Worm (Caenorhabditis elegans) whole organism, late embryonic: Measurements from ENCODE around the gene sri-24.
"Not testable (repeated sequence)": the region's sequence is repeated elsewhere in the genome, so short reads cannot be mapped to it uniquely, and the experiment has no call there.

Source experiments
- C08G9.2 ChIP-seq: sonication (generic microtip); optimal IDR thresholded peaks from 2 replicates; lab custom pipeline; 2016; ENCODE audit warnings: mild to moderate bottlenecking, missing genetic modification characterization, moderate library complexity, missing compliant biosample characterization
- F13H6.1 ChIP-seq: sonication (generic microtip); optimal IDR thresholded peaks from 2 replicates; lab custom pipeline; 2016; ENCODE audit warnings: missing genetic modification characterization, missing compliant biosample characterization
- K09A11.1 ChIP-seq: sonication (generic microtip); optimal IDR thresholded peaks from 2 replicates; lab custom pipeline; 2017; ENCODE audit warnings: antibody characterized with exemption, mild to moderate bottlenecking, missing genetic modification characterization, missing compliant biosample characterization; ENCODE audit not compliant: insufficient read depth
- Y22D7AL.16 ChIP-seq: sonication (generic microtip); optimal IDR thresholded peaks from 2 replicates; lab custom pipeline; 2016; ENCODE audit warnings: missing genetic modification characterization, missing compliant biosample characterization
- ahr-1 ChIP-seq: sonication (generic microtip); optimal IDR thresholded peaks from 2 replicates; lab custom pipeline; 2016; ENCODE audit warnings: missing genetic modification characterization, missing compliant biosample characterization
- ama-1 ChIP-seq: fragments of 150-350 bp; optimal IDR thresholded peaks from 2 replicates; lab custom pipeline; 2014
- ceh-14 ChIP-seq: sonication (generic microtip); optimal IDR thresholded peaks from 2 replicates; lab custom pipeline; 2016; ENCODE audit warnings: missing genotype, missing genetic modification characterization, missing compliant biosample characterization
- ceh-22 ChIP-seq: sonication (generic microtip); optimal IDR thresholded peaks from 2 replicates; lab custom pipeline; 2017; ENCODE audit warnings: missing biosample characterization, missing genetic modification characterization
- ceh-24 ChIP-seq: sonication (generic microtip); optimal IDR thresholded peaks from 2 replicates; lab custom pipeline; 2016; ENCODE audit warnings: mild to moderate bottlenecking, missing genetic modification characterization, missing compliant biosample characterization
- ceh-30 ChIP-seq: fragments of 150-350 bp; optimal IDR thresholded peaks from 2 replicates; lab custom pipeline; 2014; ENCODE audit warnings: missing biosample characterization, missing genetic modification characterization
- ceh-6 ChIP-seq: fragments of 200-800 bp; sonication (Bioruptor generic); optimal IDR thresholded peaks from 2 replicates; lab custom pipeline; 2018; ENCODE audit warnings: mild to moderate bottlenecking, missing genetic modification characterization, missing compliant biosample characterization
- ceh-9 ChIP-seq: sonication (generic microtip); optimal IDR thresholded peaks from 2 replicates; lab custom pipeline; 2016; ENCODE audit warnings: mild to moderate bottlenecking, missing genetic modification characterization, inconsistent platforms, missing compliant biosample characterization
- che-1 ChIP-seq: sonication (generic microtip); optimal IDR thresholded peaks from 2 replicates; lab custom pipeline; 2016; ENCODE audit warnings: mild to moderate bottlenecking, missing genetic modification characterization, missing compliant biosample characterization
- dmd-4 ChIP-seq: sonication (generic microtip); optimal IDR thresholded peaks from 2 replicates; lab custom pipeline; 2016; ENCODE audit warnings: borderline replicate concordance, missing genetic modification characterization, missing compliant biosample characterization
- dve-1 ChIP-seq: sonication (generic microtip); optimal IDR thresholded peaks from 2 replicates; lab custom pipeline; 2017; ENCODE audit warnings: antibody characterized with exemption, mild to moderate bottlenecking, missing genetic modification characterization, missing compliant biosample characterization
- elt-2 ChIP-seq: sonication (generic microtip); optimal IDR thresholded peaks from 2 replicates; lab custom pipeline; 2016; ENCODE audit warnings: missing genetic modification reagents, missing genetic modification characterization, missing compliant biosample characterization
- fax-1 ChIP-seq: sonication (generic microtip); optimal IDR thresholded peaks from 2 replicates; lab custom pipeline; 2016; ENCODE audit warnings: missing genotype, missing genetic modification characterization, missing compliant biosample characterization
- fkh-10 ChIP-seq: fragments of 150-350 bp; optimal IDR thresholded peaks from 2 replicates; lab custom pipeline; 2014; ENCODE audit warnings: missing biosample characterization, missing genetic modification reagents, missing genetic modification characterization
- fkh-6 ChIP-seq: sonication (generic microtip); optimal IDR thresholded peaks from 2 replicates; lab custom pipeline; 2016; ENCODE audit warnings: missing genetic modification characterization, missing compliant biosample characterization
- gmeb-2 ChIP-seq: sonication (generic microtip); optimal IDR thresholded peaks from 2 replicates; lab custom pipeline; 2016; ENCODE audit warnings: missing genetic modification characterization, inconsistent platforms, missing compliant biosample characterization
- hlh-15 ChIP-seq: sonication (generic microtip); optimal IDR thresholded peaks from 2 replicates; lab custom pipeline; 2016; ENCODE audit warnings: missing genetic modification characterization, missing compliant biosample characterization
- hlh-6 ChIP-seq: sonication (generic microtip); optimal IDR thresholded peaks from 2 replicates; lab custom pipeline; 2016; ENCODE audit warnings: missing genotype, missing genetic modification characterization, missing compliant biosample characterization
- hlh-8 ChIP-seq: sonication (generic microtip); optimal IDR thresholded peaks from 2 replicates; lab custom pipeline; 2016; ENCODE audit warnings: missing genotype, missing genetic modification characterization, missing compliant biosample characterization
- lim-6 ChIP-seq: sonication (generic microtip); optimal IDR thresholded peaks from 2 replicates; lab custom pipeline; 2016; ENCODE audit warnings: missing genetic modification characterization, missing compliant biosample characterization
- nhr-11 ChIP-seq: fragments of 150-350 bp; optimal IDR thresholded peaks from 2 replicates; lab custom pipeline; 2014; ENCODE audit warnings: missing biosample characterization, missing genetic modification characterization
- nhr-232 ChIP-seq: sonication (generic microtip); optimal IDR thresholded peaks from 2 replicates; lab custom pipeline; 2016; ENCODE audit warnings: missing genetic modification characterization, missing compliant biosample characterization
- npax-4 ChIP-seq: sonication (generic microtip); optimal IDR thresholded peaks from 2 replicates; lab custom pipeline; 2016; ENCODE audit warnings: missing genetic modification characterization, missing compliant biosample characterization
- pag-3 ChIP-seq: sonication (generic microtip); optimal IDR thresholded peaks from 2 replicates; lab custom pipeline; 2016; ENCODE audit warnings: missing compliant biosample characterization, missing genetic modification characterization, borderline replicate concordance
- pat-9 ChIP-seq: fragments of 200-800 bp; sonication (Bioruptor generic); optimal IDR thresholded peaks from 2 replicates; lab custom pipeline; 2018; ENCODE audit warnings: mild to moderate bottlenecking, missing genetic modification characterization, moderate library complexity, missing compliant biosample characterization
- pax-1 ChIP-seq: fragments of 150-350 bp; optimal IDR thresholded peaks from 2 replicates; lab custom pipeline; 2014; ENCODE audit warnings: missing biosample characterization, missing genetic modification characterization
- pha-4 ChIP-seq: fragments of 150-350 bp; optimal IDR thresholded peaks from 2 replicates; lab custom pipeline; 2018; ENCODE audit warnings: missing biosample characterization, missing genetic modification reagents, missing genetic modification characterization
- rnt-1 ChIP-seq: sonication (generic microtip); optimal IDR thresholded peaks from 2 replicates; lab custom pipeline; 2016; ENCODE audit warnings: missing genetic modification characterization, missing compliant biosample characterization
- sdc-2 ChIP-seq: sonication (generic microtip); optimal IDR thresholded peaks from 2 replicates; lab custom pipeline; 2016; ENCODE audit warnings: missing genotype, missing genetic modification characterization, missing compliant biosample characterization
- syd-9 ChIP-seq: sonication (generic microtip); optimal IDR thresholded peaks from 2 replicates; lab custom pipeline; 2016; ENCODE audit warnings: mild to moderate bottlenecking, missing genetic modification characterization, moderate library complexity, missing compliant biosample characterization
- ttx-3 ChIP-seq: sonication (generic microtip); optimal IDR thresholded peaks from 2 replicates; lab custom pipeline; 2016; ENCODE audit warnings: missing genetic modification reagents, missing genetic modification characterization, missing compliant biosample characterization
- unc-3 ChIP-seq, 2 experiments: fragments of 200-800 bp in 1 of 2; sonication (Bioruptor generic) in 1 of 2; sonication (generic microtip) in 1 of 2; conservative IDR thresholded peaks in 1 of 2; optimal IDR thresholded peaks in 1 of 2; 2 replicates each; pipeline versions ENCODE4 v1.3.6 to Lab custom; 2016 to 2022; ENCODE audit warnings: missing compliant biosample characterization in 2 of 2, missing genetic modification characterization in 2 of 2, missing genetic modification reagents in 1 of 2
- unc-42 ChIP-seq: sonication (generic microtip); optimal IDR thresholded peaks from 2 replicates; lab custom pipeline; 2016; ENCODE audit warnings: missing genotype, missing genetic modification characterization, missing compliant biosample characterization
- zip-5 ChIP-seq: sonication (generic microtip); optimal IDR thresholded peaks from 2 replicates; lab custom pipeline; 2016; ENCODE audit warnings: missing genetic modification characterization, missing compliant biosample characterization
- ztf-16 ChIP-seq: sonication (generic microtip); optimal IDR thresholded peaks from 2 replicates; lab custom pipeline; 2017; ENCODE audit warnings: missing genetic modification characterization, missing compliant biosample characterization

sri-24 gene

DNA sequence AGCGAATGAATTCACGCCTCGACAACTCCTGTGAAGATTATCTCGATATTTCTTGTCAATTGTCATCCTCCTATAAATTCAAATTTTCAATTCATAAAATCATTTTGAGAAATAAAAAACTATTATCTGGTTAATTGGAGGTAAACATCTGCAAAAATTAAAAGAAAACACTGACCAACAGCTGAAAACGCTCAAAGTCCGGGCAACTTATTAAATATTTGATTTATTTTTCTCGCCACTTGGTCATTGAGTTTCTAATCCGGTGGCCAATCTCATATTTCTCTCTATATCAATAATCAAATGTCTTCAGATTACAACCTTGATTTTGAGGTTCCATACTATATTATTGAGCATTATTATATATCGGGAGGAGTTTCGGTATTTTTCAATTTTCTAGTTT is at the start of gene sri-24:
Gene sri-24 (plus strand): TSS at position 301 of the 400 bp plus-strand sequence.
- not testable (repeated sequence) for TF ChIP-seq ama-1 (lab: Kevin White, UChicago); ceh-14; F13H6.1 (tag; lab: Kevin White, UChicago)

DNA sequence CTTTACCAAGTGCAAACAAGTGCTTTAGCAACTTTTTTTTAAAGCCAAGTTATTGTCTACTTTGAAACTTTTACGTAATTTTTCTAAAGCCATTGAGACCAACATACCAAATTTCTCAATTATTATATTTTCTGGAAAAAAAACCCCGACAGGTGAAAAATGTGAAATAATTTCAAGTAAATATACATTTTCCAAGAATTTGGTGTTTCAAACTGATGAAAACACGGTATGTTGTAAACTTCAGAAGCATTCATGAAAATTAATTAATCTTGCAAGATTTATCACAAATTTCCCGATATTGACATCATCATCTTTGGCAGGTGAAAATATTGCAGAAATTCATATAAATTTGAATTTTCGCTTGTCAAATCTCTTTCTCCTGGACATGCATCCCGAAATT is 49.3 kb upstream of the sri-24 start, which contains the start of gene srz-11:
Gene srz-11 (plus strand): TSS at position 386 of the 400 bp plus-strand sequence.
- TF ChIP-seq hlh-6 (tag; lab: Kevin White, UChicago) (no peak), nhr-232 (tag; lab: Kevin White, UChicago) (no peak), syd-9 (tag; lab: Kevin White, UChicago) (no peak), unc-3 (GFP tag; conservative IDR thresholded peaks at IDR 0.05; lab: Robert Waterston, UW) (no peak), unc-3 (tag; optimal IDR thresholded peaks at IDR 0.05; lab: Kevin White, UChicago) (no peak), pat-9 (tag; lab: Kevin White, UChicago) (no peak), rnt-1 (tag; lab: Kevin White, UChicago) (no peak), nhr-11 (tag; lab: Kevin White, UChicago) (no peak), che-1 (no peak), dmd-4 (tag; lab: Kevin White, UChicago) (no peak), elt-2 (tag; lab: Kevin White, UChicago) (no peak), ceh-30 (tag; lab: Kevin White, UChicago) (no peak), lim-6 (tag; lab: Kevin White, UChicago) (no peak), sdc-2 (no peak), hlh-8 (tag; lab: Kevin White, UChicago) (no peak)

DNA sequence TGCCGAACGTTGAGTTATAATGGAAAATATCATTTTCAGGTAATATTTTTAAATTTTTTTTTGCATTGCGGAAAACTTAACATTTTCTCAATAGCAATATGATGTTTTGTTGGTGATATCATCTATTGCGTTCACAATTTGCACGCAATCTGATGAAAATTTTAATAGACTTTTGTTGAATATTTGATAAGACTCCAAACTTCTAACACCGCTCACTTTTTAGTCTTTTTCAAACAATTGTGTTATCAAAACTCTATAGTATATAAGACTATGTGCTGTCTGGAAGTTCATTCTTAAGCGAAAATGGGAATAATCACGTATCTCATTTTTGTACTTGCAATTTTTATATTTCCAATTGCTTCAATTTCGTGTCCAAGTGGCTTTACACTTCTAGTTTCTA is 36.5 kb upstream of the sri-24 start, which contains the start of gene clec-47:
Gene clec-47 (plus strand): TSS at position 301 of the 400 bp plus-strand sequence.
- no peak for TF ChIP-seq ceh-9 (tag; lab: Kevin White, UChicago)
- TF ChIP-seq fkh-6 (tag; lab: Kevin White, UChicago): no peak
- no peak for TF ChIP-seq pat-9 (tag; lab: Kevin White, UChicago)
- TF ChIP-seq ztf-16 (tag; lab: Kevin White, UChicago): no peak
- TF ChIP-seq syd-9 (tag; lab: Kevin White, UChicago): no peak
- no peak for TF ChIP-seq hlh-15 (tag; lab: Kevin White, UChicago)
- TF ChIP-seq ceh-14: no peak
- TF ChIP-seq npax-4: no peak
- TF ChIP-seq ceh-30 (tag; lab: Kevin White, UChicago): no peak
- TF ChIP-seq gmeb-2 (tag; lab: Kevin White, UChicago): no peak
- TF ChIP-seq pax-1: no peak
- TF ChIP-seq C08G9.2 (tag; lab: Kevin White, UChicago): no peak
- no peak for TF ChIP-seq Y22D7AL.16
- no peak for TF ChIP-seq ceh-22 (tag; lab: Kevin White, UChicago)
- TF ChIP-seq, all 69 proteins: peak for 0

DNA sequence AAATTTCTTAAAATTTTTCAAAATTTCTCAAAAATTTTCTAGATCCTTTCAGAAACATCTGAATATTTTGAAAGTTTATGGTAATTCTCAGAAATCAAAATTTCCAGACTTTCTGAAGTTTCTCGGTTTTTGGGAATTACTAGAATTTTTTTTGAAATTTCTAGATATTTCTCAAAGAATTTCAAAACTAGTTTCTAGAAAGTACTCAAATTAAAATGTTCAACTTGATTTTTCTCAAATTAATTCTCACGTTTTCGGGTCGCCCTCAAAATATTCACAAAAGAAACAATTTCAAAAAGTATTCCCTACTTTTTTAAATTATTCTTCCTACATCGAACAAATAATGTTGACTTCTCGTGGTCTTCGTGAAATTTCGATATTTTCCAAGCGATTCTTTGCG is 32.2 kb upstream of the sri-24 start, which contains the start of gene T09F5.10:
Gene T09F5.10 (plus strand): TSS at position 301 of the 400 bp plus-strand sequence.
- TF ChIP-seq ahr-1 (tag; lab: Kevin White, UChicago): no peak
- TF ChIP-seq ceh-24 (tag; lab: Kevin White, UChicago): no peak
- TF ChIP-seq pha-4 (tag; lab: Kevin White, UChicago): no peak
- no peak for TF ChIP-seq ceh-6 (GFP tag; lab: Kevin White, UChicago)
- no peak for TF ChIP-seq ceh-30 (tag; lab: Kevin White, UChicago)

DNA sequence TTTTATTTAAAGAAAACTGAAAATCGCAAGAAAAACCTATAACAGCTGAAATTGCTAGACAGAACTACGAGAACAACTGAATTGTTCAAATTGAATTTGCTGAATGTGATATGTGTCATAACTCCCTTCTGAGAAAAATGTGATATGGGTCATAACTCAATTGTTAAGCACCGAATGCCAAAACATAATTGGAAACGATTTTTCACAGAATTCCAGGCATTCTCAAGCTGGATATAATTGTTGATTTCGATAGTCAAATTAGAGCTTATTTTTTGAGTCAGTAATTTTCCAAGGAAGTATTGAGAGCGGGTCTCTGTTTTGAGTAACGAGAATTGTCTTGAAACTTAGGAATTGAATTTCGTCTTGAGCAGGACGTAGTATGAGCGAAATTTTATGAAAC is 30.1 kb upstream of the sri-24 start:
- TF ChIP-seq ceh-9 (tag; lab: Kevin White, UChicago) (no peak), dve-1 (tag; lab: Kevin White, UChicago) (no peak), K09A11.1 (no peak), rnt-1 (tag; lab: Kevin White, UChicago) (no peak), ttx-3 (tag; lab: Kevin White, UChicago) (no peak), fax-1 (tag; lab: Kevin White, UChicago) (no peak), fkh-6 (tag; lab: Kevin White, UChicago) (no peak), ama-1 (lab: Kevin White, UChicago) (no peak), fkh-10 (GFP tag; lab: Kevin White, UChicago) (no peak), C08G9.2 (tag; lab: Kevin White, UChicago) (no peak), dmd-4 (tag; lab: Kevin White, UChicago) (no peak), pag-3 (tag; lab: Kevin White, UChicago) (no peak), zip-5 (no peak), unc-42 (tag; lab: Kevin White, UChicago) (no peak)
